Fruit fly (Drosophila melanogaster): ENCODE results near the gene CG42635.

The CG42635 gene

dm6 chr2L:17986099-17986498 is 21.6 kb upstream of the CG42635 start, which contains the start of gene CG5681:
CG5681 (plus strand) TSS chr2L:17986399.
- no peak for TF ChIP-seq fd96Ca (GFP tag; IDR thresholded peaks at IDR 0.05)
- no peak for TF ChIP-seq CG8159 (tag; optimal IDR thresholded peaks at IDR 0.05)
- TF ChIP-seq CG9948 (tag; optimal IDR thresholded peaks at IDR 0.05), result no peak
- no peak for TF ChIP-seq Ets98B (GFP tag; IDR thresholded peaks at IDR 0.05)
- TF ChIP-seq Pif1A (GFP tag; optimal IDR thresholded peaks at IDR 0.05), result no peak
- TF ChIP-seq D1 (tag; optimal IDR thresholded peaks at IDR 0.05), result no peak
- TF ChIP-seq gl (tag; optimal IDR thresholded peaks at IDR 0.05), result no peak
- TF ChIP-seq CG32121 (GFP tag; IDR thresholded peaks at IDR 0.05), result no peak
- TF ChIP-seq CG13204 (GFP tag; optimal IDR thresholded peaks at IDR 0.05), result no peak
- TF ChIP-seq CG34367 (tag; optimal IDR thresholded peaks at IDR 0.05), result no peak
- no peak for TF ChIP-seq CG4496 (GFP tag; IDR thresholded peaks at IDR 0.05)
- no peak for TF ChIP-seq rn (GFP tag; IDR thresholded peaks at IDR 0.05)

- TF ChIP-seq CG32121 (GFP tag; IDR thresholded peaks at IDR 0.05) (no peak), Pif1B (GFP tag; optimal IDR thresholded peaks at IDR 0.05) (no peak), CG13204 (GFP tag; optimal IDR thresholded peaks at IDR 0.05) (no peak), D1 (tag; optimal IDR thresholded peaks at IDR 0.05) (no peak), CG34367 (tag; optimal IDR thresholded peaks at IDR 0.05) (no peak), gl (tag; optimal IDR thresholded peaks at IDR 0.05) (no peak), Ets98B (GFP tag; IDR thresholded peaks at IDR 0.05) (no peak), CG10348 (GFP tag; IDR thresholded peaks at IDR 0.05) (no peak), CG14655 (GFP tag; optimal IDR thresholded peaks at IDR 0.05) (no peak), CG12605 (GFP tag; IDR thresholded peaks at IDR 0.05) (no peak), CG8159 (tag; optimal IDR thresholded peaks at IDR 0.05) (no peak), EcR (GFP tag; optimal IDR thresholded peaks at IDR 0.05) (no peak), Pif1A (GFP tag; optimal IDR thresholded peaks at IDR 0.05) (no peak), CG8301 (tag; optimal IDR thresholded peaks at IDR 0.05) (no peak), Snoo (tag; optimal IDR thresholded peaks at IDR 0.05) (no peak)
These were observed 18.8 kb upstream of the CG42635 start for dm6 chr2L:17988955-17989354.

dm6 chr2L:17990118-17990517 is 17.6 kb upstream of the CG42635 start, which contains the start of gene Prosbeta5R2:
Prosbeta5R2 (plus strand) TSS chr2L:17990418.
- TF ChIP-seq CG15710 (tag; optimal IDR thresholded peaks at IDR 0.05), result no peak
- no peak for TF ChIP-seq fd96Ca (GFP tag; IDR thresholded peaks at IDR 0.05)
- no peak for TF ChIP-seq CG13204 (GFP tag; optimal IDR thresholded peaks at IDR 0.05)
- TF ChIP-seq rn (GFP tag; IDR thresholded peaks at IDR 0.05), result no peak
- no peak for TF ChIP-seq CG34367 (tag; optimal IDR thresholded peaks at IDR 0.05)

dm6 chr2L:17990771-17991170 is 17.0 kb upstream of the CG42635 start:
- no peak for TF ChIP-seq fd96Ca (GFP tag; IDR thresholded peaks at IDR 0.05)
- TF ChIP-seq CG13204 (GFP tag; optimal IDR thresholded peaks at IDR 0.05), result no peak
- no peak for TF ChIP-seq CG8159 (tag; optimal IDR thresholded peaks at IDR 0.05)
- no peak for TF ChIP-seq EcR (GFP tag; optimal IDR thresholded peaks at IDR 0.05)
- TF ChIP-seq CG14655 (GFP tag; optimal IDR thresholded peaks at IDR 0.05), result no peak

- TF ChIP-seq CG15710 (tag; optimal IDR thresholded peaks at IDR 0.05) (no peak), CG8159 (tag; optimal IDR thresholded peaks at IDR 0.05) (no peak), EcR (GFP tag; optimal IDR thresholded peaks at IDR 0.05) (peak; percentile 69), Pif1B (GFP tag; optimal IDR thresholded peaks at IDR 0.05) (no peak)
These were observed 5.6 kb upstream of the CG42635 start for dm6 chr2L:18002149-18002548.

dm6 chr2L:18003028-18003836 is 4.5 kb upstream of the CG42635 start:
- peak; percentile 82 for TF ChIP-seq CG12605 (GFP tag; IDR thresholded peaks at IDR 0.05)
- peak; percentile 76 for TF ChIP-seq CG15710 (tag; optimal IDR thresholded peaks at IDR 0.05)
- peak; percentile 14 for TF ChIP-seq gl (tag; optimal IDR thresholded peaks at IDR 0.05)
- TF ChIP-seq CG10348 (GFP tag; IDR thresholded peaks at IDR 0.05), result peak; percentile 53; the same call in 1 of the 2 replicates
- TF ChIP-seq CG34367 (tag; optimal IDR thresholded peaks at IDR 0.05), result peak; percentile 58
- TF ChIP-seq Pif1A (GFP tag; optimal IDR thresholded peaks at IDR 0.05), result peak; percentile 53
- peak; percentile 91 for TF ChIP-seq Ets98B (GFP tag; IDR thresholded peaks at IDR 0.05)
- TF ChIP-seq fd96Ca (GFP tag; IDR thresholded peaks at IDR 0.05), result peak; percentile 87
- TF ChIP-seq CG13204 (GFP tag; optimal IDR thresholded peaks at IDR 0.05), result peak; percentile 45
- TF ChIP-seq CG9948 (tag; optimal IDR thresholded peaks at IDR 0.05), result peak; percentile 76
- peak; percentile 89 for TF ChIP-seq rn (GFP tag; IDR thresholded peaks at IDR 0.05)
- TF ChIP-seq D1 (tag; optimal IDR thresholded peaks at IDR 0.05), result peak; percentile 1
- TF ChIP-seq CG14655 (GFP tag; optimal IDR thresholded peaks at IDR 0.05), result peak; percentile 80
- peak; percentile 95 for TF ChIP-seq CG32121 (GFP tag; IDR thresholded peaks at IDR 0.05)
- peak; percentile 23 for TF ChIP-seq EcR (GFP tag; optimal IDR thresholded peaks at IDR 0.05)
- TF ChIP-seq CG4496 (GFP tag; IDR thresholded peaks at IDR 0.05), result peak; percentile 93
- TF ChIP-seq CG8159 (tag; optimal IDR thresholded peaks at IDR 0.05), result peak; percentile 76
- TF ChIP-seq CG8301 (tag; optimal IDR thresholded peaks at IDR 0.05), result peak; percentile 75
- peak; percentile 62 for TF ChIP-seq Snoo (tag; optimal IDR thresholded peaks at IDR 0.05)
- peak; percentile 68 for TF ChIP-seq Pif1B (GFP tag; optimal IDR thresholded peaks at IDR 0.05)
- peak; percentile 81 for TF ChIP-seq CG17806 (tag; optimal IDR thresholded peaks at IDR 0.05)
